Worm (Caenorhabditis elegans) whole organism, L3 larva: ENCODE data around the gene T25B2.1.

Experiments
- ama-1 ChIP-seq: fragments of 150-350 bp; optimal IDR thresholded peaks from 2 replicates; lab custom pipeline; 2018
- fos-1 ChIP-seq: fragments of 150-350 bp; optimal IDR thresholded peaks from 2 replicates; lab custom pipeline; 2014; ENCODE audit warnings: missing biosample characterization, missing genetic modification characterization
- lin-39 ChIP-seq: fragments of 150-350 bp; optimal IDR thresholded peaks from 2 replicates; lab custom pipeline; 2018; ENCODE audit warnings: missing biosample characterization, missing genetic modification reagents, missing genetic modification characterization
- nfya-1 ChIP-seq: sonication (generic microtip); optimal IDR thresholded peaks from 2 replicates; lab custom pipeline; 2017; ENCODE audit warnings: missing genetic modification characterization, mild to moderate bottlenecking, missing compliant biosample characterization, antibody characterized with exemption, moderate library complexity; ENCODE audit not compliant: insufficient read depth
- nhr-23 ChIP-seq: fragments of 150-350 bp; optimal IDR thresholded peaks from 2 replicates; lab custom pipeline; 2014; ENCODE audit warnings: missing biosample characterization, missing genetic modification reagents, missing genetic modification characterization
- nhr-237 ChIP-seq: fragments of 150-350 bp; optimal IDR thresholded peaks from 2 replicates; lab custom pipeline; 2014; ENCODE audit warnings: missing biosample characterization, missing genetic modification characterization
- nhr-25 ChIP-seq: sonication (generic microtip); optimal IDR thresholded peaks from 2 replicates; lab custom pipeline; 2017; ENCODE audit warnings: missing biosample characterization, missing genetic modification characterization
- nhr-77 ChIP-seq: fragments of 150-350 bp; optimal IDR thresholded peaks from 2 replicates; lab custom pipeline; 2014; ENCODE audit warnings: missing biosample characterization, missing genetic modification characterization
- pqm-1 ChIP-seq: fragments of 150-350 bp; optimal IDR thresholded peaks from 2 replicates; lab custom pipeline; 2017; ENCODE audit warnings: missing biosample characterization, missing genetic modification characterization, inconsistent platforms
- skn-1 ChIP-seq: fragments of 150-350 bp; optimal IDR thresholded peaks from 2 replicates; lab custom pipeline; 2014; ENCODE audit warnings: missing biosample characterization, missing genetic modification characterization
- unc-62 ChIP-seq: fragments of 150-350 bp; sonication (generic microtip); optimal IDR thresholded peaks from 4 replicates; lab custom pipeline; 2014; ENCODE audit warnings: missing biosample characterization, missing genetic modification reagents, missing genetic modification characterization
- zag-1 ChIP-seq: fragments of 150-350 bp; optimal IDR thresholded peaks from 2 replicates; lab custom pipeline; 2014; ENCODE audit warnings: missing biosample characterization, missing genetic modification characterization

DNA sequence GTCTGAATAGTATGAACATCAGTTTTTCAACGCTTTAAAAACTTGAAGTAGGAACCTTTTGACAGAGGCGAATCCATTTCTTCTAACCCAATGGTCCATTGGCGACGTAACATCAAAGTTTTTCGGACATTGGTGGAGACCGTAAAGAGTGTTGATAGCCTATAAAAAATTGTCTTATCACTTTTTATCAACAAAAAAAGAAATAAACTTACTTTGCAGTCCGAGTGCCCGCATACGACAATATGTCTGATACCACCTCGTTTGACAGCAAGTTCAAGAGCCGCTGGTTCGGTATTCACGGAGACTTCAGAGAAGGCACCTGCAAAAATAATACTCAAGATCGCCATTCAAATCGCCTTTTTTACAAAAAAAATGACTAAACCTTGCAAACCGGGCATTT lies 29.6 kb downstream of the T25B2.1 start:
- TF ChIP-seq nhr-77 (tag; lab: Kevin White, UChicago), result no peak
- TF ChIP-seq lin-39, result no peak
- TF ChIP-seq pqm-1, result no peak
- TF ChIP-seq nhr-237 (tag; lab: Kevin White, UChicago), result no peak
- no peak for TF ChIP-seq unc-62 (GFP tag; lab: Kevin White, UChicago)
- no peak for TF ChIP-seq nhr-23 (tag; lab: Kevin White, UChicago)
- no peak for TF ChIP-seq zag-1
- no peak for TF ChIP-seq nfya-1 (tag; lab: Kevin White, UChicago)
- TF ChIP-seq fos-1 (tag; lab: Kevin White, UChicago), result no peak
- no peak for TF ChIP-seq nhr-25 (tag; lab: Kevin White, UChicago)
- TF ChIP-seq ama-1 (lab: Kevin White, UChicago), result no peak
- no peak for TF ChIP-seq skn-1
